Worm (Caenorhabditis elegans) whole organism, late embryonic: ENCODE data around the gene F52F10.2.
A peak's percentile ranks its signal among the peaks of the same experiment; 100 is the strongest.

Source experiments
- C08G9.2 ChIP-seq: sonication (generic microtip); optimal IDR thresholded peaks from 2 replicates; lab custom pipeline; 2016; ENCODE audit warnings: mild to moderate bottlenecking, missing genetic modification characterization, moderate library complexity, missing compliant biosample characterization
- C38D4.7 ChIP-seq: fragments of 200-800 bp; sonication (Bioruptor generic); optimal IDR thresholded peaks from 2 replicates; lab custom pipeline; 2018; ENCODE audit warnings: mild to moderate bottlenecking, missing genetic modification characterization, moderate library complexity, missing compliant biosample characterization
- T23F11.4 ChIP-seq: fragments of 200-800 bp; sonication (Bioruptor generic); optimal IDR thresholded peaks from 2 replicates; lab custom pipeline; 2018; ENCODE audit warnings: mild to moderate bottlenecking, missing genetic modification characterization, missing compliant biosample characterization
- ahr-1 ChIP-seq: sonication (generic microtip); optimal IDR thresholded peaks from 2 replicates; lab custom pipeline; 2016; ENCODE audit warnings: missing genetic modification characterization, missing compliant biosample characterization
- ama-1 ChIP-seq: fragments of 150-350 bp; optimal IDR thresholded peaks from 2 replicates; lab custom pipeline; 2014
- ceh-19 ChIP-seq: fragments of 200-800 bp; sonication (Bioruptor generic); optimal IDR thresholded peaks from 2 replicates; lab custom pipeline; 2018; ENCODE audit warnings: mild to moderate bottlenecking, missing genetic modification characterization, missing compliant biosample characterization
- ceh-24 ChIP-seq: sonication (generic microtip); optimal IDR thresholded peaks from 2 replicates; lab custom pipeline; 2016; ENCODE audit warnings: mild to moderate bottlenecking, missing genetic modification characterization, missing compliant biosample characterization
- ceh-30 ChIP-seq: fragments of 150-350 bp; optimal IDR thresholded peaks from 2 replicates; lab custom pipeline; 2014; ENCODE audit warnings: missing biosample characterization, missing genetic modification characterization
- ceh-31 ChIP-seq: sonication (generic microtip); optimal IDR thresholded peaks from 2 replicates; lab custom pipeline; 2016; ENCODE audit warnings: missing genetic modification characterization, missing compliant biosample characterization
- ceh-34 ChIP-seq: sonication (generic microtip); optimal IDR thresholded peaks from 2 replicates; lab custom pipeline; 2016; ENCODE audit warnings: mild to moderate bottlenecking, missing genetic modification characterization, missing compliant biosample characterization
- ceh-45 ChIP-seq: fragments of 200-800 bp; sonication (Bioruptor generic); IDR thresholded peaks from 2 replicates; pipeline ENCODE4 v1.3.6; 2022; ENCODE audit warnings: missing genetic modification reagents, missing genetic modification characterization, missing compliant biosample characterization
- ceh-6 ChIP-seq: fragments of 200-800 bp; sonication (Bioruptor generic); optimal IDR thresholded peaks from 2 replicates; lab custom pipeline; 2018; ENCODE audit warnings: mild to moderate bottlenecking, missing genetic modification characterization, missing compliant biosample characterization
- dmd-4 ChIP-seq: sonication (generic microtip); optimal IDR thresholded peaks from 2 replicates; lab custom pipeline; 2016; ENCODE audit warnings: borderline replicate concordance, missing genetic modification characterization, missing compliant biosample characterization
- elt-4 ChIP-seq: sonication (generic microtip); optimal IDR thresholded peaks from 2 replicates; lab custom pipeline; 2016; ENCODE audit warnings: missing genetic modification characterization, missing compliant biosample characterization
- eyg-1 ChIP-seq: sonication (generic microtip); optimal IDR thresholded peaks from 2 replicates; lab custom pipeline; 2016; ENCODE audit warnings: missing genotype, missing genetic modification characterization, missing compliant biosample characterization
- fax-1 ChIP-seq: sonication (generic microtip); optimal IDR thresholded peaks from 2 replicates; lab custom pipeline; 2016; ENCODE audit warnings: missing genotype, missing genetic modification characterization, missing compliant biosample characterization
- fkh-10 ChIP-seq: fragments of 150-350 bp; optimal IDR thresholded peaks from 2 replicates; lab custom pipeline; 2014; ENCODE audit warnings: missing biosample characterization, missing genetic modification reagents, missing genetic modification characterization
- fkh-6 ChIP-seq: sonication (generic microtip); optimal IDR thresholded peaks from 2 replicates; lab custom pipeline; 2016; ENCODE audit warnings: missing genetic modification characterization, missing compliant biosample characterization
- gmeb-2 ChIP-seq: sonication (generic microtip); optimal IDR thresholded peaks from 2 replicates; lab custom pipeline; 2016; ENCODE audit warnings: missing genetic modification characterization, inconsistent platforms, missing compliant biosample characterization
- hlh-13 ChIP-seq: fragments of 200-800 bp; sonication (Bioruptor generic); optimal IDR thresholded peaks from 2 replicates; lab custom pipeline; 2018; ENCODE audit warnings: mild to moderate bottlenecking, missing genetic modification characterization, missing compliant biosample characterization
- hlh-30 ChIP-seq: sonication (generic microtip); optimal IDR thresholded peaks from 2 replicates; lab custom pipeline; 2017; ENCODE audit warnings: antibody characterized with exemption, missing genetic modification characterization, missing compliant biosample characterization; ENCODE audit not compliant: insufficient read depth
- lim-6 ChIP-seq: sonication (generic microtip); optimal IDR thresholded peaks from 2 replicates; lab custom pipeline; 2016; ENCODE audit warnings: missing genetic modification characterization, missing compliant biosample characterization
- lin-11 ChIP-seq: fragments of 200-800 bp; sonication (Bioruptor generic); optimal IDR thresholded peaks from 2 replicates; lab custom pipeline; 2018; ENCODE audit warnings: mild to moderate bottlenecking, missing genetic modification characterization, missing compliant biosample characterization
- madf-2 ChIP-seq: sonication (generic microtip); optimal IDR thresholded peaks from 2 replicates; lab custom pipeline; 2017; ENCODE audit warnings: missing genetic modification characterization, missing compliant biosample characterization
- mec-3 ChIP-seq: sonication (generic microtip); optimal IDR thresholded peaks from 2 replicates; lab custom pipeline; 2016; ENCODE audit warnings: borderline replicate concordance, missing genetic modification characterization, missing compliant biosample characterization
- nfya-1 ChIP-seq: sonication (generic microtip); optimal IDR thresholded peaks from 2 replicates; lab custom pipeline; 2017; ENCODE audit warnings: missing genetic modification characterization, mild to moderate bottlenecking, missing compliant biosample characterization, antibody characterized with exemption, moderate library complexity
- nhr-11 ChIP-seq: fragments of 150-350 bp; optimal IDR thresholded peaks from 2 replicates; lab custom pipeline; 2014; ENCODE audit warnings: missing biosample characterization, missing genetic modification characterization
- odd-2 ChIP-seq: sonication (generic microtip); optimal IDR thresholded peaks from 2 replicates; lab custom pipeline; 2017; ENCODE audit warnings: antibody characterized with exemption, mild to moderate bottlenecking, missing genetic modification characterization, missing compliant biosample characterization
- pag-3 ChIP-seq: sonication (generic microtip); optimal IDR thresholded peaks from 2 replicates; lab custom pipeline; 2016; ENCODE audit warnings: missing compliant biosample characterization, missing genetic modification characterization, borderline replicate concordance
- pat-9 ChIP-seq: fragments of 200-800 bp; sonication (Bioruptor generic); optimal IDR thresholded peaks from 2 replicates; lab custom pipeline; 2018; ENCODE audit warnings: mild to moderate bottlenecking, missing genetic modification characterization, moderate library complexity, missing compliant biosample characterization
- pax-1 ChIP-seq: fragments of 150-350 bp; optimal IDR thresholded peaks from 2 replicates; lab custom pipeline; 2014; ENCODE audit warnings: missing biosample characterization, missing genetic modification characterization
- pha-2 ChIP-seq: sonication (generic microtip); optimal IDR thresholded peaks from 2 replicates; lab custom pipeline; 2017; ENCODE audit warnings: mild to moderate bottlenecking, missing genetic modification characterization, missing compliant biosample characterization
- pha-4 ChIP-seq: fragments of 150-350 bp; optimal IDR thresholded peaks from 2 replicates; lab custom pipeline; 2018; ENCODE audit warnings: missing biosample characterization, missing genetic modification reagents, missing genetic modification characterization
- pqm-1 ChIP-seq: sonication (generic microtip); optimal IDR thresholded peaks from 2 replicates; lab custom pipeline; 2016; ENCODE audit warnings: missing genetic modification characterization, missing compliant biosample characterization
- ref-2 ChIP-seq: sonication (generic microtip); optimal IDR thresholded peaks from 2 replicates; lab custom pipeline; 2016; ENCODE audit warnings: missing genetic modification characterization, missing compliant biosample characterization
- rnt-1 ChIP-seq: sonication (generic microtip); optimal IDR thresholded peaks from 2 replicates; lab custom pipeline; 2016; ENCODE audit warnings: missing genetic modification characterization, missing compliant biosample characterization
- sox-2 ChIP-seq: fragments of 200-800 bp; sonication (Bioruptor generic); IDR thresholded peaks from 2 replicates; pipeline ENCODE4 v1.3.6; 2022; ENCODE audit warnings: missing genetic modification reagents, missing genetic modification characterization, missing compliant biosample characterization
- tbx-2 ChIP-seq: sonication (generic microtip); optimal IDR thresholded peaks from 2 replicates; lab custom pipeline; 2016; ENCODE audit warnings: missing genetic modification characterization, missing compliant biosample characterization
- tbx-7 ChIP-seq: sonication (generic microtip); optimal IDR thresholded peaks from 2 replicates; lab custom pipeline; 2016; ENCODE audit warnings: missing genotype, missing genetic modification characterization, missing compliant biosample characterization
- unc-3 ChIP-seq, 2 experiments: fragments of 200-800 bp in 1 of 2; sonication (Bioruptor generic) in 1 of 2; sonication (generic microtip) in 1 of 2; conservative IDR thresholded peaks in 1 of 2; optimal IDR thresholded peaks in 1 of 2; 2 replicates each; pipeline versions ENCODE4 v1.3.6 to Lab custom; 2016 to 2022; ENCODE audit warnings: missing compliant biosample characterization in 2 of 2, missing genetic modification characterization in 2 of 2, missing genetic modification reagents in 1 of 2
- unc-55 ChIP-seq: sonication (generic microtip); optimal IDR thresholded peaks from 2 replicates; lab custom pipeline; 2017; ENCODE audit warnings: missing biosample characterization, missing genetic modification reagents, missing genetic modification characterization
- unc-86 ChIP-seq: sonication (generic microtip); optimal IDR thresholded peaks from 2 replicates; lab custom pipeline; 2016; ENCODE audit warnings: missing genetic modification characterization, missing compliant biosample characterization
- zip-5 ChIP-seq: sonication (generic microtip); optimal IDR thresholded peaks from 2 replicates; lab custom pipeline; 2016; ENCODE audit warnings: missing genetic modification characterization, missing compliant biosample characterization
- ztf-16 ChIP-seq: sonication (generic microtip); optimal IDR thresholded peaks from 2 replicates; lab custom pipeline; 2017; ENCODE audit warnings: missing genetic modification characterization, missing compliant biosample characterization

F52F10.2 gene

DNA sequence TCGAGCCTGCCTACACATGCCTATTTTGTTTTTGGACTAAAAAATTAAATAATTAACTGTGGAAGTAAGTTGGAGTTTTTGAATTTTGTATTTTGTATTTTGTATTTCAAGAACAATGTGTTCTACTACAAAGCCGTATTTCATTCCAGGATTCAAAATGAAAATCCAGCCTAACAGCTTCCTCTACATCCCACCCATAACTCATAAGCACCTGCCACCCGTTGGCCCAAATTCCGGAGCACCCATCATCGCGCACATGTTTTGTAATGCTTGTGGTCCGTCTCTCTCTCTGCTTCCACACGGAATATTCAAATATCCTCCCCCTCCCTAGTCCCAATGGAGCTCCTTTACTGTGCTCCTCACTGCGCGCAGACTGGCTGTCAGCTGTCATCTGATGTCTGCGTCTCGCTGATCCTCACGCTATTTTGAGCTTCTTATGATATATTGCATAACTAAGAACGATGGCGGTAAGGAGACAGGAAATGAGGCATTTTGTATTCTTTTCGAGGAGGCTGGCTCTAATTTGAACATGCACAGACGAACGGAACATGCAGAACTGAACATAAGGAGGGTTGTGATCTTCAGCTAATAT lies 27.6 kb downstream of the F52F10.2 start:
- TF ChIP-seq sox-2: no peak
- peak; percentile 21 for TF ChIP-seq nfya-1
- TF ChIP-seq T23F11.4 (GFP tag; lab: Kevin White, UChicago): no peak
- TF ChIP-seq ceh-45 (GFP tag; lab: Robert Waterston, UW): no peak
- peak; percentile 6 for TF ChIP-seq ceh-31 (tag; lab: Kevin White, UChicago)
- no peak for TF ChIP-seq C08G9.2 (tag; lab: Kevin White, UChicago)
- TF ChIP-seq ama-1 (lab: Kevin White, UChicago): no peak
- TF ChIP-seq ceh-30 (tag; lab: Kevin White, UChicago): no peak
- no peak for TF ChIP-seq nhr-11 (tag; lab: Kevin White, UChicago)
- TF ChIP-seq pax-1: no peak
- TF ChIP-seq odd-2: no peak
- TF ChIP-seq rnt-1 (tag; lab: Kevin White, UChicago): peak; percentile 16
- TF ChIP-seq ztf-16 (tag; lab: Kevin White, UChicago): no peak
- TF ChIP-seq elt-4: no peak
- no peak for TF ChIP-seq fkh-6 (tag; lab: Kevin White, UChicago)
- peak; percentile 92 for TF ChIP-seq unc-55 (GFP tag; lab: Kevin White, UChicago)
- no peak for TF ChIP-seq unc-86 (tag; lab: Kevin White, UChicago)
- no peak for TF ChIP-seq madf-2 (tag; lab: Kevin White, UChicago)
- TF ChIP-seq ahr-1 (tag; lab: Kevin White, UChicago): no peak
- no peak for TF ChIP-seq ceh-24 (tag; lab: Kevin White, UChicago)
- TF ChIP-seq lim-6 (tag; lab: Kevin White, UChicago): no peak
- TF ChIP-seq tbx-7 (tag; lab: Kevin White, UChicago): no peak
- TF ChIP-seq ceh-6: no peak
- no peak for TF ChIP-seq fkh-10 (GFP tag; lab: Kevin White, UChicago)
- no peak for TF ChIP-seq hlh-13 (GFP tag; lab: Kevin White, UChicago)
- TF ChIP-seq lin-11 (tag; lab: Kevin White, UChicago): no peak
- TF ChIP-seq ceh-34 (tag; lab: Kevin White, UChicago): no peak
- TF ChIP-seq gmeb-2 (tag; lab: Kevin White, UChicago): no peak
- TF ChIP-seq hlh-30 (tag; lab: Kevin White, UChicago): peak; percentile 14
- TF ChIP-seq C38D4.7 (GFP tag; lab: Kevin White, UChicago): no peak
- TF ChIP-seq ref-2 (tag; lab: Kevin White, UChicago): peak; percentile 21
- TF ChIP-seq pha-2 (tag; lab: Kevin White, UChicago): no peak
- no peak for TF ChIP-seq ceh-19 (GFP tag; lab: Kevin White, UChicago)
- no peak for TF ChIP-seq zip-5 (tag; lab: Kevin White, UChicago)
- TF ChIP-seq eyg-1 (tag; lab: Kevin White, UChicago): no peak
- peak; percentile 27 for TF ChIP-seq dmd-4
- TF ChIP-seq pqm-1 (tag; lab: Kevin White, UChicago): no peak
- no peak for TF ChIP-seq pag-3
- TF ChIP-seq unc-3 (GFP tag; conservative IDR thresholded peaks at IDR 0.05; lab: Robert Waterston, UW): no peak
- no peak for TF ChIP-seq unc-3 (tag; optimal IDR thresholded peaks at IDR 0.05; lab: Kevin White, UChicago)
- no peak for TF ChIP-seq pat-9 (tag; lab: Kevin White, UChicago)
- TF ChIP-seq fax-1: no peak
- no peak for TF ChIP-seq pha-4 (tag; lab: Kevin White, UChicago)
- TF ChIP-seq mec-3: no peak
- no peak for TF ChIP-seq tbx-2 (tag; lab: Kevin White, UChicago)
- TF ChIP-seq, all 69 proteins: peak for 7
